Fruit fly (Drosophila melanogaster) whole organism, embryonic: ENCODE data around the gene CG16789.

ENCODE experiments used
- Adf1 ChIP-seq: fragments of 200-800 bp; sonication (Bioruptor generic); IDR thresholded peaks from 2 replicates; pipeline ENCODE4 v1.3.6; 2022; ENCODE audit warnings: missing biosample characterization, missing genetic modification characterization
- CG10267 ChIP-seq: fragments of 200-800 bp; sonication (Bioruptor generic); optimal IDR thresholded peaks from 2 replicates; lab custom pipeline; 2018; ENCODE audit warnings: missing biosample characterization, mild to moderate bottlenecking, missing genetic modification characterization, moderate library complexity
- CG10431 ChIP-seq: fragments of 200-800 bp; sonication (Bioruptor generic); optimal IDR thresholded peaks from 3 replicates; lab custom pipeline; 2018; ENCODE audit warnings: missing biosample characterization, mild to moderate bottlenecking, missing genetic modification characterization
- CG11093 ChIP-seq: fragments of 200-800 bp; sonication (Bioruptor generic); IDR thresholded peaks from 3 replicates; pipeline ENCODE4 v1.3.6; 2022; ENCODE audit warnings: missing biosample characterization, missing genetic modification characterization
- CG13296 ChIP-seq: fragments of 200-800 bp; sonication (Bioruptor generic); optimal IDR thresholded peaks from 3 replicates; lab custom pipeline; 2018; ENCODE audit warnings: missing biosample characterization, mild to moderate bottlenecking, missing genetic modification characterization
- CG14441 ChIP-seq: fragments of 200-800 bp; sonication (Bioruptor generic); IDR thresholded peaks from 2 replicates; pipeline ENCODE4 v1.3.6; 2022; ENCODE audit warnings: missing biosample characterization, missing genetic modification characterization
- CG14710 ChIP-seq: fragments of 200-800 bp; sonication (Bioruptor generic); optimal IDR thresholded peaks from 3 replicates; lab custom pipeline; 2019; ENCODE audit warnings: missing biosample characterization, mild to moderate bottlenecking, missing genetic modification characterization, moderate library complexity
- CG17385 ChIP-seq: fragments of 200-800 bp; sonication (Bioruptor generic); optimal IDR thresholded peaks from 3 replicates; lab custom pipeline; 2018; ENCODE audit warnings: missing biosample characterization, mild to moderate bottlenecking, missing genetic modification characterization
- CG1792 ChIP-seq: fragments of 200-800 bp; sonication (Bioruptor generic); optimal IDR thresholded peaks from 2 replicates; lab custom pipeline; 2016; ENCODE audit warnings: missing biosample characterization, missing genetic modification characterization
- CG18619 ChIP-seq: fragments of 200-800 bp; sonication (Bioruptor generic); optimal IDR thresholded peaks from 3 replicates; lab custom pipeline; 2017; ENCODE audit warnings: missing biosample characterization, mild to moderate bottlenecking, missing genetic modification characterization
- CG3065 ChIP-seq: fragments of 200-800 bp; sonication (Bioruptor generic); optimal IDR thresholded peaks from 2 replicates; lab custom pipeline; 2016; ENCODE audit warnings: missing biosample characterization, missing genetic modification characterization
- CG31365 ChIP-seq: fragments of 200-800 bp; sonication (Bioruptor generic); optimal IDR thresholded peaks from 2 replicates; lab custom pipeline; 2018; ENCODE audit warnings: missing biosample characterization, mild to moderate bottlenecking, missing genetic modification characterization
- CG32767 ChIP-seq: fragments of 200-800 bp; sonication (Bioruptor generic); IDR thresholded peaks from 2 replicates; pipeline ENCODE4 v1.3.6; 2022; ENCODE audit warnings: missing biosample characterization, missing genetic modification characterization
- CG4328 ChIP-seq: fragments of 200-800 bp; sonication (Bioruptor generic); optimal IDR thresholded peaks from 3 replicates; lab custom pipeline; 2017; ENCODE audit warnings: missing biosample characterization, missing genetic modification reagents, missing genetic modification characterization
- CG4424 ChIP-seq: fragments of 200-800 bp; sonication (Bioruptor generic); optimal IDR thresholded peaks from 3 replicates; lab custom pipeline; 2016; ENCODE audit warnings: missing biosample characterization, missing genetic modification characterization
- CG4707 ChIP-seq: fragments of 200-800 bp; sonication (Bioruptor generic); optimal IDR thresholded peaks from 2 replicates; lab custom pipeline; 2018; ENCODE audit warnings: missing biosample characterization, mild to moderate bottlenecking, missing genetic modification characterization, moderate library complexity
- CG7963 ChIP-seq: fragments of 200-800 bp; sonication (Bioruptor generic); IDR thresholded peaks from 3 replicates; pipeline ENCODE4 v1.3.6; 2022; ENCODE audit warnings: missing biosample characterization, missing genetic modification characterization; ENCODE audit not compliant: partially characterized antibody
- CG8281 ChIP-seq: fragments of 200-800 bp; sonication (Bioruptor generic); optimal IDR thresholded peaks from 2 replicates; lab custom pipeline; 2018; ENCODE audit warnings: missing biosample characterization, mild to moderate bottlenecking, missing genetic modification characterization, moderate library complexity
- CG8388 ChIP-seq: fragments of 200-800 bp; sonication (Bioruptor generic); optimal IDR thresholded peaks from 2 replicates; lab custom pipeline; 2019; ENCODE audit warnings: missing biosample characterization, mild to moderate bottlenecking, missing genetic modification characterization, moderate library complexity
- CG9437 ChIP-seq: fragments of 200-800 bp; sonication (Bioruptor generic); optimal IDR thresholded peaks from 2 replicates; lab custom pipeline; 2018; ENCODE audit warnings: missing biosample characterization, mild to moderate bottlenecking, missing genetic modification characterization
- CTCF ChIP-seq: fragments of 200-800 bp; sonication (Bioruptor generic); optimal IDR thresholded peaks from 2 replicates; lab custom pipeline; 2017; ENCODE audit warnings: missing biosample characterization, mild to moderate bottlenecking, missing genetic modification characterization, moderate library complexity
- D ChIP-seq, 2 experiments: fragments of 200-800 bp in 1 of 2; fragments of >200 bp in 1 of 2; sonication (Bioruptor generic) in 1 of 2; optimal IDR thresholded peaks; 2 replicates in 1 of 2; 3 replicates in 1 of 2; lab custom pipeline; 2017; ENCODE audit warnings: mild to moderate bottlenecking in 1 of 2, missing biosample characterization in 1 of 2, missing genetic modification characterization in 1 of 2, missing genetic modification reagents in 1 of 2
- Dbx ChIP-seq: fragments of 200-800 bp; sonication (Bioruptor generic); IDR thresholded peaks from 3 replicates; pipeline ENCODE4 v1.3.6; 2022; ENCODE audit warnings: missing biosample characterization, missing genetic modification characterization
- Dip2 ChIP-seq: fragments of 200-800 bp; sonication (Bioruptor generic); IDR thresholded peaks from 2 replicates; pipeline ENCODE4 v1.3.6; 2022; ENCODE audit warnings: missing biosample characterization, missing genetic modification characterization
- Dll ChIP-seq: fragments of 200-800 bp; sonication (Bioruptor generic); IDR thresholded peaks from 4 replicates; pipeline ENCODE4 v1.3.6; 2022; ENCODE audit warnings: missing biosample characterization, missing genetic modification characterization; ENCODE audit not compliant: partially characterized antibody
- Dref ChIP-seq: fragments of 200-800 bp; sonication (Bioruptor generic); IDR thresholded peaks from 2 replicates; pipeline ENCODE4 v1.3.6; 2022; ENCODE audit warnings: missing biosample characterization, missing genetic modification characterization
- E2f1 ChIP-seq: fragments of 200-800 bp; sonication (Bioruptor generic); IDR thresholded peaks from 2 replicates; pipeline ENCODE4 v1.3.6; 2022; ENCODE audit warnings: missing biosample characterization, missing genetic modification characterization
- HLHmδ ChIP-seq: fragments of 200-800 bp; sonication (Bioruptor generic); optimal IDR thresholded peaks from 2 replicates; lab custom pipeline; 2018; ENCODE audit warnings: missing biosample characterization, mild to moderate bottlenecking, missing genetic modification characterization, moderate library complexity
- HmgD ChIP-seq: fragments of 200-800 bp; sonication (Bioruptor generic); optimal IDR thresholded peaks from 3 replicates; lab custom pipeline; 2016; ENCODE audit warnings: missing biosample characterization, missing genetic modification characterization
- Hmr ChIP-seq: fragments of 200-800 bp; sonication (Bioruptor generic); optimal IDR thresholded peaks from 3 replicates; lab custom pipeline; 2017; ENCODE audit warnings: mild to moderate bottlenecking, missing biosample characterization, missing genetic modification reagents, missing genetic modification characterization
- Hsf ChIP-seq: fragments of 200-800 bp; sonication (Bioruptor generic); optimal IDR thresholded peaks from 3 replicates; lab custom pipeline; 2016; ENCODE audit warnings: missing biosample characterization, missing genetic modification characterization
- Jarid2 ChIP-seq: fragments of 200-800 bp; sonication (Bioruptor generic); optimal IDR thresholded peaks from 3 replicates; lab custom pipeline; 2017; ENCODE audit warnings: mild to moderate bottlenecking, missing biosample characterization, missing genetic modification reagents, missing genetic modification characterization
- MESR4 ChIP-seq: fragments of 200-800 bp; sonication (Bioruptor generic); optimal IDR thresholded peaks from 2 replicates; lab custom pipeline; 2018; ENCODE audit warnings: missing biosample characterization, mild to moderate bottlenecking, missing genetic modification characterization, moderate library complexity
- NfI ChIP-seq: fragments of 200-800 bp; sonication (Bioruptor generic); optimal IDR thresholded peaks from 3 replicates; lab custom pipeline; 2018; ENCODE audit warnings: missing biosample characterization, mild to moderate bottlenecking, missing genetic modification characterization, moderate library complexity
- Oaz ChIP-seq: fragments of 200-800 bp; sonication (Bioruptor generic); IDR thresholded peaks from 2 replicates; pipeline ENCODE4 v1.3.6; 2022; ENCODE audit warnings: missing biosample characterization, missing genetic modification characterization
- Spps ChIP-seq: fragments of 200-800 bp; sonication (Bioruptor generic); optimal IDR thresholded peaks from 2 replicates; lab custom pipeline; 2018; ENCODE audit warnings: missing biosample characterization, mild to moderate bottlenecking, missing genetic modification characterization
- aop ChIP-seq: fragments of 200-800 bp; sonication (Bioruptor generic); IDR thresholded peaks from 2 replicates; pipeline ENCODE4 v1.3.6; 2022; ENCODE audit warnings: missing biosample characterization, missing genetic modification characterization
- dati ChIP-seq: fragments of 200-800 bp; sonication (Bioruptor generic); IDR thresholded peaks from 2 replicates; pipeline ENCODE4 v1.3.6; 2022; ENCODE audit warnings: missing biosample characterization, missing genetic modification characterization
- dimm ChIP-seq: fragments of 200-800 bp; sonication (Bioruptor generic); IDR thresholded peaks from 2 replicates; pipeline ENCODE4 v1.3.6; 2022; ENCODE audit warnings: missing biosample characterization, missing genetic modification characterization
- fu2 ChIP-seq: fragments of 200-800 bp; sonication (Bioruptor generic); optimal IDR thresholded peaks from 2 replicates; lab custom pipeline; 2016; ENCODE audit warnings: missing biosample characterization, missing genetic modification characterization
- gt ChIP-seq: fragments of 200-800 bp; sonication (Bioruptor generic); IDR thresholded peaks from 2 replicates; pipeline ENCODE4 v1.3.6; 2022; ENCODE audit warnings: missing biosample characterization, missing genetic modification characterization
- luna ChIP-seq: fragments of 200-800 bp; sonication (Bioruptor generic); optimal IDR thresholded peaks from 2 replicates; lab custom pipeline; 2016; ENCODE audit warnings: missing biosample characterization, missing genetic modification characterization
- mam ChIP-seq: fragments of 200-800 bp; sonication (Bioruptor generic); optimal IDR thresholded peaks from 3 replicates; lab custom pipeline; 2016; ENCODE audit warnings: missing biosample characterization, missing genetic modification characterization
- nau ChIP-seq: fragments of 200-800 bp; sonication (Bioruptor generic); optimal IDR thresholded peaks from 3 replicates; lab custom pipeline; 2017; ENCODE audit warnings: missing biosample characterization, mild to moderate bottlenecking, missing genetic modification characterization, missing genetic modification reagents
- pho ChIP-seq: fragments of 200-800 bp; sonication (Bioruptor generic); optimal IDR thresholded peaks from 2 replicates; lab custom pipeline; 2016; ENCODE audit warnings: missing biosample characterization, missing genetic modification characterization
- pros ChIP-seq: fragments of 200-800 bp; sonication (Bioruptor generic); optimal IDR thresholded peaks from 3 replicates; lab custom pipeline; 2019; ENCODE audit warnings: missing biosample characterization, mild to moderate bottlenecking, missing genetic modification characterization, moderate library complexity
- tio ChIP-seq: fragments of 200-800 bp; sonication (Bioruptor generic); optimal IDR thresholded peaks from 2 replicates; lab custom pipeline; 2017; ENCODE audit warnings: missing biosample characterization, missing genetic modification characterization, inconsistent platforms
- tx ChIP-seq: fragments of 200-800 bp; sonication (Bioruptor generic); optimal IDR thresholded peaks from 2 replicates; lab custom pipeline; 2016; ENCODE audit warnings: missing biosample characterization, missing genetic modification characterization
- usp ChIP-seq: fragments of >200 bp; optimal IDR thresholded peaks from 2 replicates; lab custom pipeline; 2017; ENCODE audit warnings: missing biosample characterization, missing genetic modification characterization
- wdn ChIP-seq: fragments of 200-800 bp; sonication (Bioruptor generic); IDR thresholded peaks from 2 replicates; pipeline ENCODE4 v1.3.6; 2022; ENCODE audit warnings: missing biosample characterization, missing genetic modification characterization
- yki ChIP-seq: fragments of >200 bp; optimal IDR thresholded peaks from 3 replicates; lab custom pipeline; 2018

Gene CG16789

dm6 chr3R:9586663-9587248 lies 20.8 kb downstream of the CG16789 start, which contains the start of gene P58IPK (continued):
- TF ChIP-seq NfI (peak; percentile 65), CG4707 (GFP tag; lab: Kevin White, UChicago) (no peak), Dbx (peak; percentile 65), fu2 (GFP tag; lab: Kevin White, UChicago) (peak; percentile 56), dati (no peak), Dip2 (GFP tag; lab: Robert Waterston, UW) (no peak), CG8388 (GFP tag; lab: Kevin White, UChicago) (peak; percentile 27), tx (GFP tag; lab: Kevin White, UChicago) (peak; percentile 71), Spps (tag; lab: Kevin White, UChicago) (no peak), CG1792 (GFP tag; lab: Kevin White, UChicago) (peak; percentile 53), Dll (peak; percentile 94), Adf1 (GFP tag; lab: Robert Waterston, UW) (peak; percentile 66), dimm (no peak), gt (no peak), CG32767 (GFP tag; lab: Robert Waterston, UW) (no peak), HmgD (GFP tag; lab: Kevin White, UChicago) (peak; percentile 62), mam (GFP tag; lab: Kevin White, UChicago) (peak; percentile 85), pros (GFP tag; lab: Kevin White, UChicago) (no peak), CG17385 (peak; percentile 4), CG7963 (GFP tag; lab: Robert Waterston, UW) (peak; percentile 90), usp (GFP tag; lab: Kevin White, UChicago) (no peak), CG13296 (GFP tag; lab: Kevin White, UChicago) (peak; percentile 28), CG8281 (tag; lab: Kevin White, UChicago) (no peak), D (optimal IDR thresholded peaks at IDR 0.05; lab: Kevin White, UChicago) (no peak), D (GFP tag; optimal IDR thresholded peaks at IDR 0.05; lab: Kevin White, UChicago) (no peak), Jarid2 (GFP tag; lab: Kevin White, UChicago) (peak; percentile 40), Oaz (GFP tag; lab: Robert Waterston, UW) (no peak), MESR4 (GFP tag; lab: Kevin White, UChicago) (peak; percentile 83), CG9437 (GFP tag; lab: Kevin White, UChicago) (peak; percentile 26), CG4424 (GFP tag; lab: Kevin White, UChicago) (peak; percentile 51), CG10267 (tag; lab: Kevin White, UChicago) (peak; percentile 68), Dref (peak; percentile 65), CG10431 (GFP tag; lab: Kevin White, UChicago) (no peak), aop (GFP tag; lab: Robert Waterston, UW) (no peak), yki (no peak), CG18619 (GFP tag; lab: Kevin White, UChicago) (peak; percentile 31), E2f1 (0 out of 2 replicates have a peak, but pooled peaks have one; percentile 21), wdn (0 out of 2 replicates have a peak, but pooled peaks have one; percentile 41), luna (GFP tag; lab: Kevin White, UChicago) (no peak), CG3065 (GFP tag; lab: Kevin White, UChicago) (peak; percentile 37), HLHmδ (GFP tag; lab: Kevin White, UChicago) (no peak), Hsf (GFP tag; lab: Kevin White, UChicago) (peak; percentile 66), CTCF (GFP tag; lab: Kevin White, UChicago) (no peak), Hmr (peak; percentile 60), pho (GFP tag; lab: Kevin White, UChicago) (peak; percentile 75), nau (GFP tag; lab: Kevin White, UChicago) (no peak), CG11093 (GFP tag; lab: Robert Waterston, UW) (no peak), CG14710 (tag; lab: Kevin White, UChicago) (peak; percentile 73), CG14441 (GFP tag; lab: Robert Waterston, UW) (peak; percentile 77), CG31365 (tag; lab: Kevin White, UChicago) (no peak), tio (GFP tag; lab: Kevin White, UChicago) (no peak), CG4328 (GFP tag; lab: Kevin White, UChicago) (no peak)
